Worm (Caenorhabditis elegans): ENCODE data around the gene lat-1.

ce11 chrII:8920955-8921354 is 24.3 kb downstream of the lat-1 start:
- no peak for TF ChIP-seq lin-39 (tag; optimal IDR thresholded peaks at IDR 0.05)
- no peak for TF ChIP-seq tra-1 (GFP tag; IDR thresholded peaks at IDR 0.05)
- TF ChIP-seq ceh-32 (tag; optimal IDR thresholded peaks at IDR 0.05; ENCODE audit: poor library complexity): no peak
- TF ChIP-seq dpl-1 (GFP tag; optimal IDR thresholded peaks at IDR 0.05): no peak
